Fruit fly (Drosophila melanogaster) ovary, adult (tissue): ENCODE data around the gene nkd.

Source experiments
- CG17801 ChIP-seq: fragments of 200-800 bp; optimal IDR thresholded peaks from 2 replicates; lab custom pipeline; 2019; ENCODE audit warnings: missing biosample characterization, mild to moderate bottlenecking, missing genetic modification characterization, moderate library complexity; ENCODE audit not compliant: partially characterized antibody

The nkd gene

dm6 chr3L:19075976-19076375 is 30.7 kb upstream of the nkd start:
- TF ChIP-seq CG17801 (GFP tag; lab: Kevin White, UChicago) = no peak

- no peak for TF ChIP-seq CG17801 (GFP tag; lab: Kevin White, UChicago)
These were observed 29.6 kb upstream of the nkd start for dm6 chr3L:19074673-19075402.

- TF ChIP-seq CG17801 (GFP tag; lab: Kevin White, UChicago) = no peak
These were observed 28.6 kb upstream of the nkd start for dm6 chr3L:19073909-19074239.

- no peak for TF ChIP-seq CG17801 (GFP tag; lab: Kevin White, UChicago)
These were observed 28.0 kb upstream of the nkd start for dm6 chr3L:19073029-19073908.

- peak; percentile 71 for TF ChIP-seq CG17801 (GFP tag; lab: Kevin White, UChicago)
These were observed 26.9 kb upstream of the nkd start for dm6 chr3L:19072177-19072603.

dm6 chr3L:19071173-19071844 is 26.1 kb upstream of the nkd start:
- TF ChIP-seq CG17801 (GFP tag; lab: Kevin White, UChicago) = no peak

- TF ChIP-seq CG17801 (GFP tag; lab: Kevin White, UChicago) = no peak
These were observed 18.1 kb upstream of the nkd start for dm6 chr3L:19063410-19063752.

dm6 chr3L:19062472-19063409 is 17.5 kb upstream of the nkd start, which contains the start of the genes Ugt316A1 and Sfxn2:
Gene Ugt316A1, minus strand, starts transcription at chr3L:19062816.
Gene Sfxn2, plus strand, starts transcription at chr3L:19063165.
- TF ChIP-seq CG17801 (GFP tag; lab: Kevin White, UChicago) = peak; percentile 42

- TF ChIP-seq CG17801 (GFP tag; lab: Kevin White, UChicago) = no peak
These were observed 13.6 kb upstream of the nkd start for dm6 chr3L:19058824-19059223.

- no peak for TF ChIP-seq CG17801 (GFP tag; lab: Kevin White, UChicago)
These were observed 11.6 kb upstream of the nkd start for dm6 chr3L:19056857-19057324.

dm6 chr3L:19055064-19055463 is 9.8 kb upstream of the nkd start:
- TF ChIP-seq CG17801 (GFP tag; lab: Kevin White, UChicago) = no peak

dm6 chr3L:19054266-19054665 is 9.0 kb upstream of the nkd start:
- no peak for TF ChIP-seq CG17801 (GFP tag; lab: Kevin White, UChicago)

- no peak for TF ChIP-seq CG17801 (GFP tag; lab: Kevin White, UChicago)
These were observed 8.1 kb upstream of the nkd start, which contains the start of gene CG43407 for dm6 chr3L:19053339-19053818. Gene CG43407, minus strand, starts transcription at chr3L:19053389.

- no peak for TF ChIP-seq CG17801 (GFP tag; lab: Kevin White, UChicago)
These were observed 6.7 kb upstream of the nkd start, which contains the start of gene Acp76A for dm6 chr3L:19051926-19052325. Gene Acp76A, minus strand, starts transcription at chr3L:19052026.
